Worm (Caenorhabditis elegans) whole organism, early embryonic: ENCODE results near the gene ZK154.6.

Experiments used
- F13C5.2 ChIP-seq: sonication (generic microtip); optimal IDR thresholded peaks from 2 replicates; lab custom pipeline; 2017; ENCODE audit warnings: mild to moderate bottlenecking, missing genetic modification characterization, inconsistent platforms, missing compliant biosample characterization
- pes-1 ChIP-seq: fragments of 200-800 bp; sonication (Bioruptor generic); IDR thresholded peaks from 2 replicates; pipeline ENCODE4 v1.3.6; 2022; ENCODE audit warnings: missing genetic modification reagents, missing genetic modification characterization, missing compliant biosample characterization

DNA sequence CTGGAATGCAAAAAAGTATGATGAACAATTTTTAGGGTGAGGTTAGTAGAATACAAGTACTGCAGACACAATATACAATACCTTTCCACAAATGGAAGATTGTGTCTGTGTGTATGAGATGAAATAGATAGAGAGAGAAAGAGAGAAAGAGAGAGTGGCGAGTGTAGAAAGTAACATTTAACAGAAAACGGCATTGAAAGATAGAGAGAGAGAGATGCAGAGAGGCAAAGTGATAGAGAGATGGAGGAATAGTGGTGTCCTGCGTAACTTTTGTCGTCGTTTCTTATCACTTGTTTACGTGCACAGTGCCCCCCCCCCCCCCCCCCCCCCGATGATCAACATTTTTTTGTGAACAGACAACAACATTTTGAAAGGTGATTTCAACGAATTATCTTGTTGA is 21.4 kb upstream of the ZK154.6 start:
- TF ChIP-seq F13C5.2 (no peak), pes-1 (GFP tag; lab: Robert Waterston, UW) (no peak)
